Fruit fly (Drosophila melanogaster) whole organism: ENCODE measurements around the gene Argk2.

Source experiments
- CG8478 ChIP-seq: fragments of >200 bp; optimal IDR thresholded peaks from 2 replicates; lab custom pipeline; 2018; ENCODE audit warnings: inconsistent platforms
- Dll ChIP-seq: fragments of >200 bp; optimal IDR thresholded peaks from 2 replicates; lab custom pipeline; 2017
- EcR ChIP-seq, 2 experiments: fragments of >200 bp; optimal IDR thresholded peaks; 2 replicates each; lab custom pipeline; 2017; ENCODE audit warnings: missing biosample characterization in 2 of 2, missing genetic modification characterization in 2 of 2, missing genetic modification reagents in 2 of 2
- pan ChIP-seq: fragments of >200 bp; optimal IDR thresholded peaks from 2 replicates; lab custom pipeline; 2017
- psq ChIP-seq: fragments of >200 bp; optimal IDR thresholded peaks from 2 replicates; lab custom pipeline; 2017
- usp ChIP-seq: fragments of >200 bp; optimal IDR thresholded peaks from 2 replicates; lab custom pipeline; 2017; ENCODE audit warnings: missing biosample characterization, missing genetic modification characterization, mixed read lengths

The Argk2 gene

dm6 chr3L:9033999-9034626 is 13.1 kb upstream of the Argk2 start:
- TF ChIP-seq Dll (lab: Kevin White, UChicago) (peak; percentile 67), pan (lab: Kevin White, UChicago) (no peak)

- TF ChIP-seq EcR (GFP tag; optimal IDR thresholded peaks at IDR 0.05; lab: Kevin White, UChicago), result no peak
- no peak for TF ChIP-seq Dll (lab: Kevin White, UChicago)
- no peak for TF ChIP-seq CG8478
- TF ChIP-seq psq (lab: Kevin White, UChicago), result no peak
- no peak for TF ChIP-seq pan (lab: Kevin White, UChicago)
- TF ChIP-seq usp (GFP tag; lab: Kevin White, UChicago), result no peak
Observed at dm6 chr3L:9037608-9038007, 9.6 kb upstream of the Argk2 start.

dm6 chr3L:9039189-9039588 is 8.1 kb upstream of the Argk2 start:
- no peak for TF ChIP-seq pan (lab: Kevin White, UChicago)
- TF ChIP-seq CG8478, result no peak
- no peak for TF ChIP-seq Dll (lab: Kevin White, UChicago)
- no peak for TF ChIP-seq EcR (GFP tag; optimal IDR thresholded peaks at IDR 0.05; lab: Kevin White, UChicago)
- no peak for TF ChIP-seq usp (GFP tag; lab: Kevin White, UChicago)
- TF ChIP-seq psq (lab: Kevin White, UChicago), result no peak

- no peak for TF ChIP-seq pan (lab: Kevin White, UChicago)
- TF ChIP-seq Dll (lab: Kevin White, UChicago), result peak; percentile 35
- no peak for TF ChIP-seq CG8478
- no peak for TF ChIP-seq psq (lab: Kevin White, UChicago)
Observed at dm6 chr3L:9041042-9041477, 6.2 kb upstream of the Argk2 start, which contains the start of gene Doc1. TSS of gene Doc1 (plus strand) at chr3L:9041375.

- no peak for TF ChIP-seq psq (lab: Kevin White, UChicago)
- no peak for TF ChIP-seq CG8478
- no peak for TF ChIP-seq pan (lab: Kevin White, UChicago)
- no peak for TF ChIP-seq usp (GFP tag; lab: Kevin White, UChicago)
- TF ChIP-seq EcR (GFP tag; optimal IDR thresholded peaks at IDR 0.05; lab: Kevin White, UChicago), result no peak
- TF ChIP-seq Dll (lab: Kevin White, UChicago), result no peak
Observed at dm6 chr3L:9042200-9042988, 4.8 kb upstream of the Argk2 start.

dm6 chr3L:9043648-9044047 is 3.6 kb upstream of the Argk2 start:
- no peak for TF ChIP-seq psq (lab: Kevin White, UChicago)
- no peak for TF ChIP-seq CG8478
- TF ChIP-seq Dll (lab: Kevin White, UChicago), result no peak
- no peak for TF ChIP-seq EcR (GFP tag; optimal IDR thresholded peaks at IDR 0.05; lab: Kevin White, UChicago)
- TF ChIP-seq pan (lab: Kevin White, UChicago), result no peak
- no peak for TF ChIP-seq usp (GFP tag; lab: Kevin White, UChicago)

dm6 chr3L:9044896-9045295 is 2.3 kb upstream of the Argk2 start:
- TF ChIP-seq psq (lab: Kevin White, UChicago) (no peak), Dll (lab: Kevin White, UChicago) (no peak), CG8478 (no peak), pan (lab: Kevin White, UChicago) (peak; percentile 24), EcR (GFP tag; optimal IDR thresholded peaks at IDR 0.05; lab: Kevin White, UChicago) (no peak), usp (GFP tag; lab: Kevin White, UChicago) (no peak)

dm6 chr3L:9045318-9045717 is 1.9 kb upstream of the Argk2 start:
- TF ChIP-seq usp (GFP tag; lab: Kevin White, UChicago) (no peak), CG8478 (no peak), psq (lab: Kevin White, UChicago) (no peak), EcR (GFP tag; optimal IDR thresholded peaks at IDR 0.05; lab: Kevin White, UChicago) (no peak), Dll (lab: Kevin White, UChicago) (no peak), pan (lab: Kevin White, UChicago) (no peak)

- TF ChIP-seq EcR (GFP tag; optimal IDR thresholded peaks at IDR 0.05; lab: Kevin White, UChicago) (no peak), psq (lab: Kevin White, UChicago) (no peak), CG8478 (no peak), pan (lab: Kevin White, UChicago) (no peak), Dll (lab: Kevin White, UChicago) (no peak), usp (GFP tag; lab: Kevin White, UChicago) (no peak)
Observed at dm6 chr3L:9046274-9046673, 965 bp upstream of the Argk2 start.

dm6 chr3L:9050447-9051069 is 3.3 kb downstream of the Argk2 start:
- TF ChIP-seq psq (lab: Kevin White, UChicago) (no peak), usp (GFP tag; lab: Kevin White, UChicago) (no peak), EcR (GFP tag; optimal IDR thresholded peaks at IDR 0.05; lab: Kevin White, UChicago) (no peak), pan (lab: Kevin White, UChicago) (no peak), CG8478 (no peak), Dll (lab: Kevin White, UChicago) (no peak)

dm6 chr3L:9051830-9052259 is 4.6 kb downstream of the Argk2 start:
- no peak for TF ChIP-seq pan (lab: Kevin White, UChicago)
- TF ChIP-seq CG8478, result no peak
- no peak for TF ChIP-seq usp (GFP tag; lab: Kevin White, UChicago)
- no peak for TF ChIP-seq EcR (GFP tag; optimal IDR thresholded peaks at IDR 0.05; lab: Kevin White, UChicago)
- TF ChIP-seq Dll (lab: Kevin White, UChicago), result no peak
